Worm (Caenorhabditis elegans) whole organism, young adult: ENCODE measurements around the gene srx-23.

Experiments
- C06A6.2 ChIP-seq: fragments of 200-800 bp; sonication (Bioruptor generic); conservative IDR thresholded peaks from 2 replicates; pipeline ENCODE4 v1.3.6; 2022; ENCODE audit warnings: missing genetic modification characterization, missing compliant biosample characterization
- F10E7.11 ChIP-seq: sonication (generic microtip); optimal IDR thresholded peaks from 2 replicates; lab custom pipeline; 2017; ENCODE audit warnings: mild to moderate bottlenecking, missing genetic modification characterization, moderate library complexity, missing compliant biosample characterization
- F52B5.7 ChIP-seq: sonication (generic microtip); optimal IDR thresholded peaks from 2 replicates; lab custom pipeline; 2016; ENCODE audit warnings: mild to moderate bottlenecking, missing genetic modification characterization, missing compliant biosample characterization
- Y67H2A.10 ChIP-seq: fragments of 200-800 bp; sonication (Bioruptor generic); conservative IDR thresholded peaks from 2 replicates; pipeline ENCODE4 v1.3.6; 2022; ENCODE audit warnings: missing genetic modification reagents, missing genetic modification characterization, missing compliant biosample characterization
- Y79H2A.3 ChIP-seq: fragments of 200-800 bp; sonication (Bioruptor generic); conservative IDR thresholded peaks from 2 replicates; pipeline ENCODE4 v1.3.6; 2022; ENCODE audit warnings: missing genetic modification reagents, missing genetic modification characterization, missing compliant biosample characterization
- athp-1 ChIP-seq: sonication (generic microtip); optimal IDR thresholded peaks from 2 replicates; lab custom pipeline; 2017; ENCODE audit warnings: mild to moderate bottlenecking, missing genetic modification characterization, missing compliant biosample characterization
- attf-6 ChIP-seq: fragments of 200-800 bp; sonication (Bioruptor generic); IDR thresholded peaks from 2 replicates; pipeline ENCODE4 v1.3.6; 2022; ENCODE audit warnings: missing genetic modification reagents, missing genetic modification characterization, missing compliant biosample characterization
- bed-1 ChIP-seq: fragments of 200-800 bp; sonication (Bioruptor generic); IDR thresholded peaks from 2 replicates; pipeline ENCODE4 v1.3.6; 2022; ENCODE audit warnings: missing genetic modification reagents, missing genetic modification characterization, missing compliant biosample characterization
- ccch-3 ChIP-seq: fragments of 200-800 bp; sonication (Bioruptor generic); optimal IDR thresholded peaks from 2 replicates; lab custom pipeline; 2018; ENCODE audit warnings: mild to moderate bottlenecking, missing genetic modification characterization, missing compliant biosample characterization
- cebp-1 ChIP-seq, 2 experiments: fragments of 200-800 bp in 1 of 2; sonication (Bioruptor generic) in 1 of 2; sonication (generic microtip) in 1 of 2; IDR thresholded peaks in 1 of 2; optimal IDR thresholded peaks in 1 of 2; 2 replicates each; pipeline versions ENCODE4 v1.3.6 to Lab custom; 2017 to 2022; ENCODE audit warnings: missing compliant biosample characterization in 2 of 2, missing genetic modification characterization in 2 of 2, mild to moderate bottlenecking in 1 of 2, missing genetic modification reagents in 1 of 2, moderate library complexity in 1 of 2
- cebp-2 ChIP-seq: fragments of 200-800 bp; sonication (Bioruptor generic); IDR thresholded peaks from 2 replicates; pipeline ENCODE4 v1.3.6; 2022; ENCODE audit warnings: missing genetic modification characterization, missing compliant biosample characterization
- egrh-3 ChIP-seq: fragments of 200-800 bp; sonication (Bioruptor generic); IDR thresholded peaks from 2 replicates; pipeline ENCODE4 v1.3.6; 2022; ENCODE audit warnings: missing genetic modification reagents, missing genetic modification characterization, missing compliant biosample characterization
- fkh-3 ChIP-seq: sonication (generic microtip); optimal IDR thresholded peaks from 2 replicates; lab custom pipeline; 2016; ENCODE audit warnings: mild to moderate bottlenecking, missing genetic modification characterization, missing compliant biosample characterization
- hlh-12 ChIP-seq: sonication (generic microtip); optimal IDR thresholded peaks from 2 replicates; lab custom pipeline; 2016; ENCODE audit warnings: missing genetic modification characterization, missing compliant biosample characterization
- hlh-26 ChIP-seq: fragments of 200-800 bp; sonication (Bioruptor generic); conservative IDR thresholded peaks from 2 replicates; pipeline ENCODE4 v1.3.6; 2022; ENCODE audit warnings: missing genetic modification reagents, missing genetic modification characterization, missing compliant biosample characterization
- hmg-1.2 ChIP-seq: fragments of 200-800 bp; sonication (Bioruptor generic); IDR thresholded peaks from 2 replicates; pipeline ENCODE4 v1.3.6; 2022; ENCODE audit warnings: missing genetic modification reagents, missing genetic modification characterization, missing compliant biosample characterization
- lin-26 ChIP-seq: fragments of 200-800 bp; sonication (Bioruptor generic); IDR thresholded peaks from 2 replicates; pipeline ENCODE4 v1.3.6; 2022; ENCODE audit warnings: missing genetic modification reagents, missing genetic modification characterization, missing compliant biosample characterization
- lir-1 ChIP-seq: fragments of 200-800 bp; sonication (Bioruptor generic); conservative IDR thresholded peaks from 2 replicates; pipeline ENCODE4 v1.3.6; 2022; ENCODE audit warnings: missing genetic modification reagents, missing genetic modification characterization, missing compliant biosample characterization
- lsy-27 ChIP-seq: sonication (generic microtip); optimal IDR thresholded peaks from 2 replicates; lab custom pipeline; 2017; ENCODE audit warnings: missing genetic modification characterization, mild to moderate bottlenecking, missing compliant biosample characterization, antibody characterized with exemption, missing genotype, borderline replicate concordance; ENCODE audit not compliant: insufficient read depth
- madf-3 ChIP-seq: fragments of 200-800 bp; sonication (Bioruptor generic); IDR thresholded peaks from 2 replicates; pipeline ENCODE4 v1.3.6; 2022; ENCODE audit warnings: missing genetic modification reagents, missing genetic modification characterization, missing compliant biosample characterization
- madf-8 ChIP-seq: fragments of 200-800 bp; sonication (Bioruptor generic); conservative IDR thresholded peaks from 2 replicates; pipeline ENCODE4 v1.3.6; 2022; ENCODE audit warnings: missing genetic modification reagents, missing genetic modification characterization, missing compliant biosample characterization
- mxl-1 ChIP-seq: sonication (generic microtip); optimal IDR thresholded peaks from 2 replicates; lab custom pipeline; 2016; ENCODE audit warnings: missing genetic modification characterization, missing compliant biosample characterization
- nhr-120 ChIP-seq: fragments of 200-800 bp; sonication (Bioruptor generic); IDR thresholded peaks from 2 replicates; pipeline ENCODE4 v1.3.6; 2022; ENCODE audit warnings: missing genetic modification characterization, missing compliant biosample characterization
- nhr-80 ChIP-seq: sonication (generic microtip); optimal IDR thresholded peaks from 2 replicates; lab custom pipeline; 2016; ENCODE audit warnings: missing genetic modification characterization, missing compliant biosample characterization
- pha-4 ChIP-seq: fragments of 150-350 bp; sonication (generic microtip); optimal IDR thresholded peaks from 2 replicates; lab custom pipeline; 2014; ENCODE audit warnings: missing biosample characterization, missing genetic modification reagents, missing genetic modification characterization
- rpc-1 ChIP-seq, 2 experiments: fragments of 150-350 bp in 1 of 2; sonication (generic microtip) in 1 of 2; optimal IDR thresholded peaks; 2 replicates each; lab custom pipeline; 2014 to 2018; ENCODE audit warnings: missing biosample characterization in 1 of 2, missing genetic modification characterization in 1 of 2, missing genetic modification reagents in 1 of 2, missing genotype in 1 of 2
- sdz-38 ChIP-seq: sonication (generic microtip); optimal IDR thresholded peaks from 2 replicates; lab custom pipeline; 2016; ENCODE audit warnings: missing genotype, missing genetic modification characterization, missing compliant biosample characterization
- sea-2 ChIP-seq: fragments of 200-800 bp; sonication (Bioruptor generic); IDR thresholded peaks from 2 replicates; pipeline ENCODE4 v1.3.6; 2022; ENCODE audit warnings: missing genetic modification characterization, missing compliant biosample characterization
- somi-1 ChIP-seq: fragments of 200-800 bp; sonication (Bioruptor generic); optimal IDR thresholded peaks from 2 replicates; lab custom pipeline; 2018; ENCODE audit warnings: mild to moderate bottlenecking, missing genetic modification characterization, missing compliant biosample characterization
- unc-62 ChIP-seq: fragments of 150-350 bp; optimal IDR thresholded peaks from 2 replicates; lab custom pipeline; 2014; ENCODE audit warnings: missing biosample characterization, missing genetic modification reagents, missing genetic modification characterization
- zfh-2 ChIP-seq: fragments of 200-800 bp; sonication (Bioruptor generic); conservative IDR thresholded peaks from 2 replicates; pipeline ENCODE4 v1.3.6; 2022; ENCODE audit warnings: missing genetic modification reagents, missing genetic modification characterization, missing compliant biosample characterization

The srx-23 gene

DNA sequence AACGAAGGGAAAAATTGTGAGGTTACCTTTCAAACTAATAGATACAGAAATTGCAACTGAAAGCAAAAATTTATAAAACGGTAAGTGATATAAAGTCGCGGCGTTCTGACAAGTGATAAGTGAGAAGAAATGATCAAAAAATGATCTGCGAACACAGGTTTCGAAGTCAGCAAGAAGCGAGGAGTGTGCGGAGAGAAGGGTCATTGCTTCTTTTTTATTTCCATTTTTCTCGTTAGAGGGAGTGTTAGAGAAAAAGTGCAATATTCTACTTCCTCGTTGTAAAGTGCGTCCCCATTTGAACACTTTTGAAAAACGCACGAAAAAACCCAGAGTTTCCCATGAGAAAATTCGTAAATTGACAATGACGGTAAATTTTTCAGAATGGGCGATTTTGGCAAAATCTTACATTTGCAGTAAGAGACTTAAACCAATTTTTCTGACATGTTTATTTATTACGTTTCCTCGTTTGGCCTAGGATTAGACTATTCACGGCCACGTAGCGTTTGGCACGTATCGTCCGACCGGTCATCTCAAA, 5.5 kb upstream of the srx-23 start, which contains the start of the genes fbxa-72 and srx-21:
fbxa-72 (minus strand) TSS at position 204 of the 535 bp plus-strand sequence.
srx-21 (plus strand) TSS at position 485 of the 535 bp plus-strand sequence.
- TF ChIP-seq madf-8 (GFP tag; lab: Robert Waterston, UW) (no peak), nhr-80 (tag; lab: Kevin White, UChicago) (peak; percentile 69)

ce11 chrV:679663-680062, 2.5 kb upstream of the srx-23 start, which contains the start of gene srx-22:
srx-22 (plus strand) TSS chrV:679963.
- TF ChIP-seq F10E7.11 (tag; lab: Kevin White, UChicago), result no peak
- no peak for TF ChIP-seq hlh-26 (GFP tag; lab: Robert Waterston, UW)
- TF ChIP-seq attf-6 (GFP tag; lab: Robert Waterston, UW), result no peak
- TF ChIP-seq lin-26, result no peak

DNA sequence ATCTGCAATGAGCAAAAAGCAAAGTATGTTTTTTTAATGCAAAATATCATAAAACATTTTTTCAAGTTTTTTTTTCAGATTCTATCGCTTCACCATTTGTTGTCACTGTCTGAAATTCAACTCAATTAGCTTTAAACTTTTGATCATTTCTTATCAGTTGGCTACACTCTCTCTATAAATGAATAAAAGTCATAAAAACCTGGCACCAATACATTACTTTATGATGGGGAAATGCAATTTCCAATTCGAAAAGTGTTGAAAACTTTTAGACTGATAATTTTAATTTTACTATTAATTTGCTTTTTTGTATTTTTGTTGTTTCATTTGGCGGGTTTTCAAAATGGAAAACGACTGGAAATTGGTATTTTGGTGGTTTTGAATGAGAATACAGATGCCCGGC, 1.7 kb downstream of the srx-23 start, which contains the start of gene F31F4.1:
F31F4.1 (plus strand) TSS at position 203 of the 400 bp plus-strand sequence.
- TF ChIP-seq nhr-80 (tag; lab: Kevin White, UChicago), result peak; percentile 21
- TF ChIP-seq ccch-3 (GFP tag; lab: Kevin White, UChicago), result no peak

- TF ChIP-seq cebp-2 (GFP tag; lab: Robert Waterston, UW), result no peak
Observed at ce11 chrV:687384-687783, 5.3 kb downstream of the srx-23 start, which contains the start of gene H25P19.1. H25P19.1 (plus strand) TSS chrV:687684.

- no peak for TF ChIP-seq nhr-120 (GFP tag; lab: Robert Waterston, UW)
- no peak for TF ChIP-seq sdz-38
- TF ChIP-seq rpc-1 (optimal IDR thresholded peaks at IDR 0.05; lab: Kevin White, UChicago), result no peak
- no peak for TF ChIP-seq rpc-1 (tag; optimal IDR thresholded peaks at IDR 0.05; lab: Kevin White, UChicago)
- TF ChIP-seq zfh-2 (GFP tag; lab: Robert Waterston, UW), result peak; percentile 70
- TF ChIP-seq mxl-1, result no peak
- no peak for TF ChIP-seq bed-1 (GFP tag; lab: Robert Waterston, UW)
- no peak for TF ChIP-seq C06A6.2 (GFP tag; lab: Robert Waterston, UW)
- TF ChIP-seq lsy-27, result no peak
- TF ChIP-seq lir-1 (GFP tag; lab: Robert Waterston, UW), result no peak
- peak; percentile 46; the same call in 1 of the 2 replicates for TF ChIP-seq egrh-3 (GFP tag; lab: Robert Waterston, UW)
- no peak for TF ChIP-seq sea-2 (GFP tag; lab: Robert Waterston, UW)
- no peak for TF ChIP-seq somi-1 (GFP tag; lab: Kevin White, UChicago)
- TF ChIP-seq hmg-1.2 (GFP tag; lab: Robert Waterston, UW), result no peak
- TF ChIP-seq unc-62 (GFP tag; lab: Kevin White, UChicago), result no peak
- TF ChIP-seq pha-4, result no peak
- no peak for TF ChIP-seq athp-1
- no peak for TF ChIP-seq hlh-12 (tag; lab: Kevin White, UChicago)
Observed at ce11 chrV:689538-689937, 7.4 kb downstream of the srx-23 start.

DNA sequence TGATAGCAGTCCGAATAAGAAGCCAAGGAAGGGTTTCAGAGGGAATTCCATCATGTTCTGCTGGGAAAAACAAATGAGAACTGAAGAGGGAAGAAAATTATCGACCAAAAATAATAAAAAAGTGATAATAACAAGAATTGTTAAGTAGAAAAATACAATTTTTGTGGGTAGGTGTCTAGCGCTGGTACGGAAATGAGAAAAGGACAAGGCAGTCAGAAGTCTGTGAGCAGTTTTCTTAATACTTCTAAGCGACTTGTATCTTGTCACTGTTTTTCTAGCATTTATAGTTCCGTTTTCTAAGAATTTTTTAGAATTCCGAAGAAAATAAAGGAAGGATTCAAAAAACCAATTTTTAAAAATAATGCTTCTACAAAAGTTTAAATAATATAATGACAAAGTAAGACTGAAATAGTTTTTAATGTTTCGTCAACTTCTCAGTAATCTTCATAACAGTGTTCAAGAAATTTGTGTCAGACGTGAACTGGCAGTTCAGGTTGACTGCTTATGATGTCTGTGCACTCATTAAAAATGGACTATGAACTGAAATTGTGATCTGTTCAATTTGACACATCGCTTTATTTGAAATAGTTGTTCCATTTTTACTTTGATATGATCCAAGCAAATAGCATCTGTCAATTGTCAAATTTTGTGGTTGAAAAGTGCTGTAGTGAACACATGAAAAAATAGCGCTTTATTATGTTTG, 10.7 kb downstream of the srx-23 start, which contains the start of gene srx-4:
srx-4 (minus strand) TSS at position 51 of the 703 bp plus-strand sequence.
- TF ChIP-seq Y79H2A.3 (GFP tag; lab: Robert Waterston, UW), result no peak
- TF ChIP-seq Y67H2A.10 (GFP tag; lab: Robert Waterston, UW), result no peak
- TF ChIP-seq madf-3 (GFP tag; lab: Robert Waterston, UW), result no peak
- no peak for TF ChIP-seq cebp-1 (GFP tag; IDR thresholded peaks at IDR 0.05; lab: Robert Waterston, UW)
- TF ChIP-seq cebp-1 (tag; optimal IDR thresholded peaks at IDR 0.05; lab: Kevin White, UChicago), result no peak
- TF ChIP-seq F52B5.7 (tag; lab: Kevin White, UChicago), result no peak
- no peak for TF ChIP-seq fkh-3 (tag; lab: Kevin White, UChicago)
- no peak for TF ChIP-seq athp-1
